Worm (Caenorhabditis elegans): ENCODE data around the gene str-151.

Gene str-151

ce11 chrV:16573168-16573567 lies 2.8 kb upstream of the str-151 start, which contains the start of gene str-149:
TSS of gene str-149 (plus strand) at chrV:16573468.
- TF ChIP-seq ets-7 (tag; optimal IDR thresholded peaks at IDR 0.05), result no peak
- TF ChIP-seq scrt-1 (GFP tag; IDR thresholded peaks at IDR 0.05), result no peak
- no peak for TF ChIP-seq flt-1 (GFP tag; IDR thresholded peaks at IDR 0.05)
- no peak for TF ChIP-seq ama-1 (optimal IDR thresholded peaks at IDR 0.05)
- TF ChIP-seq aly-1 (tag; optimal IDR thresholded peaks at IDR 0.05), result no peak
- TF ChIP-seq ceh-13 (GFP tag; optimal IDR thresholded peaks at IDR 0.05), result no peak
- no peak for TF ChIP-seq pes-1 (GFP tag; IDR thresholded peaks at IDR 0.05)
- no peak for TF ChIP-seq hmg-4 (GFP tag; optimal IDR thresholded peaks at IDR 0.05)

- TF ChIP-seq hnd-1 (tag; optimal IDR thresholded peaks at IDR 0.05), result no peak
- no peak for TF ChIP-seq tbx-11 (GFP tag; IDR thresholded peaks at IDR 0.05)
- TF ChIP-seq hmg-4 (GFP tag; optimal IDR thresholded peaks at IDR 0.05), result no peak
- TF ChIP-seq ets-7 (tag; optimal IDR thresholded peaks at IDR 0.05), result no peak
- TF ChIP-seq flt-1 (GFP tag; IDR thresholded peaks at IDR 0.05), result no peak
- TF ChIP-seq F13C5.2 (tag; optimal IDR thresholded peaks at IDR 0.05), result no peak
- no peak for TF ChIP-seq scrt-1 (GFP tag; IDR thresholded peaks at IDR 0.05)
- TF ChIP-seq hmbx-1 (tag; optimal IDR thresholded peaks at IDR 0.05), result no peak
- no peak for TF ChIP-seq ceh-36 (tag; optimal IDR thresholded peaks at IDR 0.05)
Observed at ce11 chrV:16580424-16580823, 4.4 kb downstream of the str-151 start, which contains the start of gene nhr-271. TSS of gene nhr-271 (minus strand) at chrV:16580524.

- TF ChIP-seq B0310.2 (tag; optimal IDR thresholded peaks at IDR 0.05), result no peak
- no peak for TF ChIP-seq tbx-11 (GFP tag; IDR thresholded peaks at IDR 0.05)
- TF ChIP-seq sea-1 (GFP tag; conservative IDR thresholded peaks at IDR 0.05), result no peak
- TF ChIP-seq ama-1 (optimal IDR thresholded peaks at IDR 0.05), result no peak
- TF ChIP-seq scrt-1 (GFP tag; IDR thresholded peaks at IDR 0.05), result no peak
- no peak for TF ChIP-seq aly-1 (tag; optimal IDR thresholded peaks at IDR 0.05)
- no peak for TF ChIP-seq ets-7 (tag; optimal IDR thresholded peaks at IDR 0.05)
- TF ChIP-seq ceh-36 (tag; optimal IDR thresholded peaks at IDR 0.05), result no peak
- TF ChIP-seq hmbx-1 (tag; optimal IDR thresholded peaks at IDR 0.05), result no peak
- no peak for TF ChIP-seq ceh-13 (GFP tag; optimal IDR thresholded peaks at IDR 0.05)
- TF ChIP-seq hmg-4 (GFP tag; optimal IDR thresholded peaks at IDR 0.05), result no peak
- no peak for TF ChIP-seq flt-1 (GFP tag; IDR thresholded peaks at IDR 0.05)
- no peak for TF ChIP-seq tbx-37 (GFP tag; conservative IDR thresholded peaks at IDR 0.05)
Observed at ce11 chrV:16581061-16581460, 5.1 kb downstream of the str-151 start.

- TF ChIP-seq hnd-1 (tag; optimal IDR thresholded peaks at IDR 0.05), result no peak
Observed at ce11 chrV:16582973-16583372, 7.0 kb downstream of the str-151 start, which contains the start of gene str-150. TSS of gene str-150 (plus strand) at chrV:16583273.

- TF ChIP-seq sea-1 (GFP tag; conservative IDR thresholded peaks at IDR 0.05) (no peak), flt-1 (GFP tag; IDR thresholded peaks at IDR 0.05) (no peak), tbx-11 (GFP tag; IDR thresholded peaks at IDR 0.05) (no peak)
Observed at ce11 chrV:16588428-16588827, 12.4 kb downstream of the str-151 start, which contains the start of gene srw-73. TSS of gene srw-73 (minus strand) at chrV:16588528.

- TF ChIP-seq hmbx-1 (tag; optimal IDR thresholded peaks at IDR 0.05) (no peak), B0310.2 (tag; optimal IDR thresholded peaks at IDR 0.05) (no peak), tbx-11 (GFP tag; IDR thresholded peaks at IDR 0.05) (no peak), hnd-1 (tag; optimal IDR thresholded peaks at IDR 0.05) (no peak), ets-7 (tag; optimal IDR thresholded peaks at IDR 0.05) (no peak), tbx-37 (GFP tag; conservative IDR thresholded peaks at IDR 0.05) (no peak), ceh-13 (GFP tag; optimal IDR thresholded peaks at IDR 0.05) (no peak), F13C5.2 (tag; optimal IDR thresholded peaks at IDR 0.05) (no peak), sea-1 (GFP tag; conservative IDR thresholded peaks at IDR 0.05) (no peak), aly-1 (tag; optimal IDR thresholded peaks at IDR 0.05) (no peak), pes-1 (GFP tag; IDR thresholded peaks at IDR 0.05) (no peak), flt-1 (GFP tag; IDR thresholded peaks at IDR 0.05) (no peak), scrt-1 (GFP tag; IDR thresholded peaks at IDR 0.05) (no peak)
Observed at ce11 chrV:16589488-16589887, 13.5 kb downstream of the str-151 start.

ce11 chrV:16591992-16592798 lies 16.2 kb downstream of the str-151 start, which contains the start of gene srh-269:
TSS of gene srh-269 (minus strand) at chrV:16592042.
- peak; percentile 59; the same call in 1 of the 2 replicates for TF ChIP-seq sea-1 (GFP tag; conservative IDR thresholded peaks at IDR 0.05)
- TF ChIP-seq ceh-13 (GFP tag; optimal IDR thresholded peaks at IDR 0.05), result peak; percentile 11
- TF ChIP-seq tbx-37 (GFP tag; conservative IDR thresholded peaks at IDR 0.05), result 0 out of 2 replicates have a peak, but pooled peaks have one; percentile 43
- TF ChIP-seq ceh-36 (tag; optimal IDR thresholded peaks at IDR 0.05), result peak; percentile 38
- peak; percentile 41 for TF ChIP-seq tra-4 (tag; optimal IDR thresholded peaks at IDR 0.05)
- no peak for TF ChIP-seq ama-1 (optimal IDR thresholded peaks at IDR 0.05)
- TF ChIP-seq scrt-1 (GFP tag; IDR thresholded peaks at IDR 0.05), result peak; percentile 79
- peak; percentile 67 for TF ChIP-seq hmg-4 (GFP tag; optimal IDR thresholded peaks at IDR 0.05)
- peak; percentile 56 for TF ChIP-seq B0310.2 (tag; optimal IDR thresholded peaks at IDR 0.05)
- TF ChIP-seq aly-1 (tag; optimal IDR thresholded peaks at IDR 0.05), result peak; percentile 61
- TF ChIP-seq F13C5.2 (tag; optimal IDR thresholded peaks at IDR 0.05), result peak; percentile 71
- TF ChIP-seq hmbx-1 (tag; optimal IDR thresholded peaks at IDR 0.05), result peak; percentile 8
- peak; percentile 76 for TF ChIP-seq flt-1 (GFP tag; IDR thresholded peaks at IDR 0.05)
- TF ChIP-seq hnd-1 (tag; optimal IDR thresholded peaks at IDR 0.05), result peak; percentile 31
- peak; percentile 45 for TF ChIP-seq ets-7 (tag; optimal IDR thresholded peaks at IDR 0.05)
- peak; percentile 65 for TF ChIP-seq tbx-11 (GFP tag; IDR thresholded peaks at IDR 0.05)
- TF ChIP-seq pes-1 (GFP tag; IDR thresholded peaks at IDR 0.05), result peak; percentile 80

All from whole organism, early embryonic.